Fruit fly (Drosophila melanogaster) whole organism, wandering third instar larva: Measurements from ENCODE around the gene eIF2Bbeta.
A peak's percentile ranks its signal among the peaks of the same experiment; 100 is the strongest.

Experiments used
- Abd-B ChIP-seq: fragments of >200 bp; optimal IDR thresholded peaks from 2 replicates; lab custom pipeline; 2017; ENCODE audit warnings: missing biosample characterization, missing genetic modification characterization
- CG32264 ChIP-seq: fragments of 200-800 bp; sonication (Bioruptor generic); optimal IDR thresholded peaks from 2 replicates; lab custom pipeline; 2016; ENCODE audit warnings: missing biosample characterization, missing genetic modification characterization
- CG9705 ChIP-seq: fragments of 200-800 bp; sonication (Bioruptor generic); optimal IDR thresholded peaks from 2 replicates; lab custom pipeline; 2018; ENCODE audit warnings: missing biosample characterization, mild to moderate bottlenecking, missing genetic modification characterization
- CrebA ChIP-seq: fragments of 200-800 bp; sonication (Bioruptor generic); optimal IDR thresholded peaks from 2 replicates; lab custom pipeline; 2016; ENCODE audit warnings: missing biosample characterization, mild to moderate bottlenecking, missing genetic modification characterization, borderline replicate concordance
- Dfd ChIP-seq: fragments of >200 bp; optimal IDR thresholded peaks from 2 replicates; lab custom pipeline; 2017; ENCODE audit warnings: missing biosample characterization, missing genetic modification characterization
- Dif ChIP-seq: fragments of 200-275, 200-300 bp; sonication (Bioruptor generic); optimal IDR thresholded peaks from 2 replicates; lab custom pipeline; 2018; ENCODE audit warnings: missing biosample characterization, missing genetic modification characterization; ENCODE audit not compliant: partially characterized antibody
- GATAd ChIP-seq: sonication (Bioruptor generic); optimal IDR thresholded peaks from 2 replicates; lab custom pipeline; 2016; ENCODE audit warnings: missing biosample characterization, missing genetic modification characterization
- HLH106 ChIP-seq: fragments of 200-800 bp; optimal IDR thresholded peaks from 3 replicates; lab custom pipeline; 2019; ENCODE audit warnings: missing biosample characterization, mild to moderate bottlenecking, missing genetic modification characterization, moderate library complexity
- Hnf4 ChIP-seq: fragments of 200-800 bp; sonication (Bioruptor generic); optimal IDR thresholded peaks from 2 replicates; lab custom pipeline; 2016; ENCODE audit warnings: missing biosample characterization, mild to moderate bottlenecking, missing genetic modification characterization
- Hr78 ChIP-seq: fragments of >200 bp; optimal IDR thresholded peaks from 2 replicates; lab custom pipeline; 2017; ENCODE audit warnings: missing biosample characterization, missing genetic modification characterization
- Hr83 ChIP-seq: fragments of 200-300 bp; sonication (Bioruptor generic); optimal IDR thresholded peaks from 2 replicates; lab custom pipeline; 2016; ENCODE audit warnings: missing biosample characterization, mild to moderate bottlenecking, missing genetic modification characterization, moderate library complexity; ENCODE audit not compliant: poor library complexity, severe bottlenecking
- Jra ChIP-seq: sonication (Bioruptor generic); optimal IDR thresholded peaks from 2 replicates; lab custom pipeline; 2016; ENCODE audit warnings: missing biosample characterization, missing genetic modification characterization
- Mio ChIP-seq: sonication (Bioruptor generic); optimal IDR thresholded peaks from 2 replicates; lab custom pipeline; 2016; ENCODE audit warnings: missing biosample characterization, missing genetic modification characterization
- Myc ChIP-seq: fragments of >200 bp; optimal IDR thresholded peaks from 2 replicates; lab custom pipeline; 2017
- N ChIP-seq: fragments of >200 bp; optimal IDR thresholded peaks from 2 replicates; lab custom pipeline; 2018; ENCODE audit warnings: missing biosample characterization, missing external identifiers, missing genetic modification characterization
- OdsH ChIP-seq: fragments of 200-800 bp; sonication (Bioruptor generic); optimal IDR thresholded peaks from 2 replicates; lab custom pipeline; 2016; ENCODE audit warnings: missing biosample characterization, mild to moderate bottlenecking, missing genetic modification characterization
- Rel ChIP-seq, 2 experiments: fragments of 200-800 bp; sonication (Bioruptor generic) in 1 of 2; optimal IDR thresholded peaks; 2 replicates in 1 of 2; 3 replicates in 1 of 2; lab custom pipeline; 2016 to 2019; ENCODE audit warnings: mild to moderate bottlenecking in 2 of 2, missing biosample characterization in 2 of 2, missing genetic modification characterization in 2 of 2, moderate library complexity in 1 of 2
- Sp1 ChIP-seq: fragments of 200-800 bp; sonication (Bioruptor generic); optimal IDR thresholded peaks from 3 replicates; lab custom pipeline; 2019; ENCODE audit warnings: missing biosample characterization, mild to moderate bottlenecking, missing genetic modification characterization, moderate library complexity
- Vsx2 ChIP-seq: fragments of 200-300, 225-300 bp; sonication (Bioruptor generic); optimal IDR thresholded peaks from 2 replicates; lab custom pipeline; 2018; ENCODE audit warnings: missing biosample characterization, missing genetic modification characterization; ENCODE audit not compliant: partially characterized antibody
- br ChIP-seq: fragments of 200-800 bp; sonication (Bioruptor generic); optimal IDR thresholded peaks from 2 replicates; lab custom pipeline; 2016; ENCODE audit warnings: missing biosample characterization, missing genetic modification characterization
- brk ChIP-seq: fragments of 200-800 bp; sonication (Bioruptor generic); optimal IDR thresholded peaks from 2 replicates; lab custom pipeline; 2016; ENCODE audit warnings: missing biosample characterization, mild to moderate bottlenecking, missing genetic modification characterization
- dl ChIP-seq, 2 experiments: fragments of 175-275, 200-275 bp in 1 of 2; fragments of 200-275 bp in 1 of 2; sonication (Bioruptor generic); optimal IDR thresholded peaks; lab custom pipeline; 2018; ENCODE audit warnings: mild to moderate bottlenecking in 2 of 2, missing biosample characterization in 2 of 2, missing genetic modification characterization in 2 of 2, moderate library complexity in 2 of 2; ENCODE audit not compliant: partially characterized antibody in 2 of 2, insufficient read depth in 1 of 2
- dmrt93B ChIP-seq: fragments of 200-800 bp; sonication (Bioruptor generic); optimal IDR thresholded peaks from 2 replicates; lab custom pipeline; 2018; ENCODE audit warnings: missing biosample characterization, mild to moderate bottlenecking, missing genetic modification characterization
- dsf ChIP-seq: sonication (Bioruptor generic); optimal IDR thresholded peaks from 2 replicates; lab custom pipeline; 2016; ENCODE audit warnings: missing biosample characterization, missing genetic modification characterization, borderline replicate concordance
- ey ChIP-seq: fragments of 200-800 bp; sonication (Bioruptor generic); optimal IDR thresholded peaks from 2 replicates; lab custom pipeline; 2016; ENCODE audit warnings: missing biosample characterization, missing genetic modification characterization
- foxo ChIP-seq, 2 experiments: fragments of 200-800 bp; sonication (Bioruptor generic); optimal IDR thresholded peaks; 2 replicates in 1 of 2; 3 replicates in 1 of 2; lab custom pipeline; 2016 to 2017; ENCODE audit warnings: missing biosample characterization in 2 of 2, missing genetic modification characterization in 2 of 2
- fru ChIP-seq: fragments of 200-800 bp; sonication (Bioruptor generic); optimal IDR thresholded peaks from 3 replicates; lab custom pipeline; 2016; ENCODE audit warnings: missing biosample characterization, mild to moderate bottlenecking, missing genetic modification characterization
- h ChIP-seq: fragments of 200-800 bp; sonication (Bioruptor generic); optimal IDR thresholded peaks from 3 replicates; lab custom pipeline; 2016; ENCODE audit warnings: missing biosample characterization, mild to moderate bottlenecking, missing genetic modification characterization
- jim ChIP-seq: fragments of 175-275, 200-325 bp; sonication (Bioruptor generic); optimal IDR thresholded peaks from 2 replicates; lab custom pipeline; 2016; ENCODE audit warnings: missing biosample characterization, mild to moderate bottlenecking, missing genetic modification characterization
- lola ChIP-seq: fragments of >200 bp; optimal IDR thresholded peaks from 2 replicates; lab custom pipeline; 2017; ENCODE audit warnings: missing biosample characterization, missing genetic modification characterization
- pan ChIP-seq: fragments of >200 bp; optimal IDR thresholded peaks from 2 replicates; lab custom pipeline; 2017
- psq ChIP-seq: fragments of 200-800 bp; sonication (Bioruptor generic); optimal IDR thresholded peaks from 3 replicates; lab custom pipeline; 2017; ENCODE audit warnings: missing biosample characterization, mild to moderate bottlenecking, missing genetic modification characterization, moderate library complexity
- rgr ChIP-seq: fragments of 200-800 bp; sonication (Bioruptor generic); optimal IDR thresholded peaks from 3 replicates; lab custom pipeline; 2016; ENCODE audit warnings: missing biosample characterization, mild to moderate bottlenecking, missing genetic modification characterization
- sage ChIP-seq: fragments of 200-800 bp; sonication (Bioruptor generic); optimal IDR thresholded peaks from 2 replicates; lab custom pipeline; 2016; ENCODE audit warnings: missing biosample characterization, mild to moderate bottlenecking, missing genetic modification characterization
- sv ChIP-seq: fragments of 200-800 bp; sonication (Bioruptor generic); optimal IDR thresholded peaks from 3 replicates; lab custom pipeline; 2016; ENCODE audit warnings: missing biosample characterization, missing genetic modification characterization
- tai ChIP-seq: sonication (Bioruptor generic); optimal IDR thresholded peaks from 2 replicates; lab custom pipeline; 2016; ENCODE audit warnings: missing biosample characterization, missing genetic modification characterization
- usp ChIP-seq: fragments of >200 bp; optimal IDR thresholded peaks from 2 replicates; lab custom pipeline; 2017; ENCODE audit warnings: missing biosample characterization, missing genetic modification characterization
- woc ChIP-seq: sonication (Bioruptor generic); optimal IDR thresholded peaks from 2 replicates; lab custom pipeline; 2016; ENCODE audit warnings: missing biosample characterization, mild to moderate bottlenecking, missing genetic modification characterization

eIF2Bbeta gene

DNA sequence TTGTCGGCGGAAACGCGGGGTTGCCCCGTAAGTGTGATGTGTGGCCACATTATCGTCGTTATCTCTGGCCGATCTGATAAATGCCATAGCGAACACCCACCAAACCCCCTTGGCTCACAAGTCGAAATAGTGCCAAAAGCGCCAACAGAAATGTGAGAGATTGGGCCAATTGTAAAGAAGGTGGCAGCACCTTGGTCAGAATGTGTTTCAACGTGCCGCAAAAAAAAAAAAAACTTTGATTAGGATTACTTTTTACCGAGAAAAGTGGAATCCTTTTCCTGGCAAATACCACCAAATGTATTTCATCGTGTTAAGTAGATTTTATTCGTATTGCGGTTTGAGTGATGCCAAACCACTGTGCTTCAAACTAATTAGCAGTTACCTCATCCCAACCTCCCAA is 38.6 kb downstream of the eIF2Bbeta start (continued):
- TF ChIP-seq OdsH (GFP tag; lab: Kevin White, UChicago) (peak; percentile 54), woc (GFP tag; lab: Kevin White, UChicago) (no peak), jim (GFP tag; lab: Kevin White, UChicago) (no peak), dl (GFP tag; optimal IDR thresholded peaks at IDR 0.05; lab: Kevin White, UChicago; ENCODE audit: insufficient read depth in 1 of 2, partially characterized antibody in 2 of 2) (no peak), CG9705 (GFP tag; lab: Kevin White, UChicago) (no peak), usp (GFP tag; lab: Kevin White, UChicago) (no peak), dmrt93B (no peak)
- TF ChIP-seq, all 38 proteins: peak for 9

DNA sequence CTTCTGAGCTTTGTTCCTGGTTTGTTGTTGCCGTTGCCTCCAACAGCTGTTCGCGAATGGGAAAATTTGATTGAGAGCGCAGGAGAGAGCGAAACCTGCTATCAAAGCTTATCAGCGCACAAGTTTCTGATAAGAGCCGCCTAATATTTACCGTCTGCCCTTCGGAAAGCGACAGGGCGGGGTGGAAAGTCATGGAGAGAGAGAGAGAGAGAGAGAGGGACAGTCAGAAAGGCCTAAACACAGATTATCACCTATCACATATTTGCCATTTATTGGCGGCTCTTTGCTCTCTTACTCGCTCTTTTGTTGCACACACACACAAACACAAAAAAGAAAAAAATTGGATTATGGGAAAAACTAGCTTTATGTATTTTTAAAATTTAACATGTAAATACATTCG is 39.2 kb downstream of the eIF2Bbeta start:
- TF ChIP-seq woc (GFP tag; lab: Kevin White, UChicago) (no peak), Abd-B (GFP tag; lab: Kevin White, UChicago) (no peak), Dif (GFP tag; lab: Kevin White, UChicago) (peak; percentile 31)

DNA sequence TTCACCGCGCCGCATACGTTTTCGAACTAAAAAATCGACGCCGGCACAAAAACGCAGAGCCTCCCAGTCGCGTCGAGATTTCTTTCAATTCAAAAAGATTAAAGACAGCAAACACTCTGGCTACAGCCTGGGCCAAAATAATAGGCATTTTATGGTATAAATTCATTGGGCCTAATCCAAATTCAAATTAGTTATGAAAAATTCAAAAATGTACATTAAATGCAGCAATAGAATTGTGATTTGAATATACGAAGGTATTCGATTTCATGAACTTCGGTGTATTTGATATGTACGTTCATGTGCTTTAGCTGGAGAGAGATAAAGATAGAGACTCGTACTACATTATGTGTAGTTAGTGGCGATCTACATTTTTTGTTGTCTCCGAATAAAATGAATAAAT is 39.7 kb downstream of the eIF2Bbeta start, which contains the start of gene Syx4:
Gene Syx4, minus strand, starts transcription at position 35 of the 400 bp plus-strand sequence.
- peak; percentile 87 for TF ChIP-seq br (GFP tag; lab: Kevin White, UChicago)
- TF ChIP-seq Hnf4 (GFP tag; lab: Kevin White, UChicago) = peak; percentile 89
- TF ChIP-seq sage (GFP tag; lab: Kevin White, UChicago) = peak; percentile 78
- no peak for TF ChIP-seq lola (GFP tag; lab: Kevin White, UChicago)
- TF ChIP-seq Myc (lab: Kevin White, UChicago) = no peak
- TF ChIP-seq woc (GFP tag; lab: Kevin White, UChicago) = peak; percentile 73
- peak; percentile 71 for TF ChIP-seq tai (GFP tag; lab: Kevin White, UChicago)
- peak; percentile 91 for TF ChIP-seq h (GFP tag; lab: Kevin White, UChicago)
- peak; percentile 81 to 91 for TF ChIP-seq foxo (GFP tag; optimal IDR thresholded peaks at IDR 0.05; lab: Kevin White, UChicago)
- TF ChIP-seq HLH106 (tag; lab: Kevin White, UChicago) = peak; percentile 84
- TF ChIP-seq jim (GFP tag; lab: Kevin White, UChicago) = no peak
- TF ChIP-seq Dif (GFP tag; lab: Kevin White, UChicago) = no peak
- no peak for TF ChIP-seq Dfd (GFP tag; lab: Kevin White, UChicago)
- peak; percentile 67 for TF ChIP-seq dmrt93B
- TF ChIP-seq pan = no peak
- TF ChIP-seq ey (GFP tag; lab: Kevin White, UChicago) = peak; percentile 92
- TF ChIP-seq Vsx2 (GFP tag; lab: Kevin White, UChicago) = no peak
- no peak for TF ChIP-seq Abd-B (GFP tag; lab: Kevin White, UChicago)
- peak; percentile 67 for TF ChIP-seq Mio (GFP tag; lab: Kevin White, UChicago)
- TF ChIP-seq CG9705 (GFP tag; lab: Kevin White, UChicago) = no peak
- peak; percentile 95 for TF ChIP-seq rgr (GFP tag; lab: Kevin White, UChicago)
- no peak for TF ChIP-seq usp (GFP tag; lab: Kevin White, UChicago)
- peak; percentile 88 for TF ChIP-seq fru (GFP tag; lab: Kevin White, UChicago)
- peak; percentile 82 for TF ChIP-seq sv
- peak; percentile 40 for TF ChIP-seq Hr83
- TF ChIP-seq GATAd (GFP tag; lab: Kevin White, UChicago) = no peak
- peak; percentile 82 for TF ChIP-seq Sp1 (GFP tag; lab: Kevin White, UChicago)
- TF ChIP-seq dl (GFP tag; optimal IDR thresholded peaks at IDR 0.05; lab: Kevin White, UChicago; ENCODE audit: insufficient read depth in 1 of 2, partially characterized antibody in 2 of 2) = no peak
- peak; percentile 66 for TF ChIP-seq brk
- TF ChIP-seq Hr78 (GFP tag; lab: Kevin White, UChicago) = no peak
- peak; percentile 81 for TF ChIP-seq psq (GFP tag; lab: Kevin White, UChicago)
- TF ChIP-seq CrebA (GFP tag; lab: Kevin White, UChicago) = no peak
- peak; percentile 31 for TF ChIP-seq dsf
- peak; percentile 88 for TF ChIP-seq OdsH (GFP tag; lab: Kevin White, UChicago)
- peak; percentile 69 for TF ChIP-seq Rel (GFP tag; optimal IDR thresholded peaks at IDR 0.05; lab: Kevin White, UChicago)
- peak; percentile 44 for TF ChIP-seq Rel (tag; optimal IDR thresholded peaks at IDR 0.05; lab: Kevin White, UChicago)
- TF ChIP-seq CG32264 = peak; percentile 79
- no peak for TF ChIP-seq N (GFP tag; lab: Kevin White, UChicago)
- peak; percentile 66 for TF ChIP-seq Jra (GFP tag; lab: Kevin White, UChicago)
